Worm (Caenorhabditis elegans): Measurements from ENCODE around the gene T01H10.11.

Gene T01H10.11

DNA sequence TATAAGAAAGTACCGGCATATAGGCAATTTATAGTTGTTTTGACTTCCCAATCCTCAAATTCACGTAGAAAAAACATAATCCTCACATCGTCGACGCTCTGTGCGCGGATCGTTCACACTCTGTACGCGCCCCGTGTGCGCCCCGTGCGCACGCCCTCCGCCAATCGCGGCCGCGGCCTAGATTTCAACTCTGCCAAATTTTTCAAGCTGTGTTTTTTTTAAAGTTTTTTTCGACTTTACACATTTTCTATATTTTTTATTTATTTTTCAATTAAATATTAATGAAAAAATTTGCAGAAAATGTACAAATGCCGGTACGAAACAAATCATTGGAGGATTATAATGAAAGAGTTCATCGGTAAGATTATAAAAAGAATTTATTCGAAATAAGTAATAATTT, at the start of gene T01H10.11:
Gene T01H10.11, plus strand, starts transcription at position 301 of the 400 bp plus-strand sequence.
- no peak for TF ChIP-seq ceh-14 (tag; optimal IDR thresholded peaks at IDR 0.05)
- no peak for TF ChIP-seq eyg-1 (tag; optimal IDR thresholded peaks at IDR 0.05)
- TF ChIP-seq C38D4.7 (GFP tag; optimal IDR thresholded peaks at IDR 0.05) = no peak

DNA sequence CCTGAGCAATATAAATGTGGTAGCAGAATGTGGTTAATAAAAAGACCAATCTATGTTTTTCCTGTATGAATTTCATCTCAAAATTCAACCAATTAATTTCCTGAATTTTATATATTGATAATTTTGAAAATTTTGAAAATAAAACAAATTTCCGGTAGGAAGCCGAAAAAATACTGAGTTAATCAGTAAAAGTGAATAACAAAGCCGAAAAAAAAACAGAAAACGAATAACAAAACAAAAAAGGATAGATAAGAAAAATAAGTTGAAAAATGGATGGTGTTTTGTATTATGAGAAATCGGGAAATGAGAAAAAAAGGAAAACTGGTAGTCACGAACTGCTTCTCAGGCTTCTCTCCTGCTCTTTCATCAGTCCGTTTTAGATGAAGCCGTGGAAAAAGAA, 49.5 kb upstream of the T01H10.11 start, which contains the start of gene tmem-145:
Gene tmem-145, minus strand, starts transcription at position 101 of the 400 bp plus-strand sequence.
- TF ChIP-seq madf-2 (tag; optimal IDR thresholded peaks at IDR 0.05) (no peak), tbx-2 (tag; optimal IDR thresholded peaks at IDR 0.05) (no peak), ttx-3 (tag; optimal IDR thresholded peaks at IDR 0.05) (no peak)

DNA sequence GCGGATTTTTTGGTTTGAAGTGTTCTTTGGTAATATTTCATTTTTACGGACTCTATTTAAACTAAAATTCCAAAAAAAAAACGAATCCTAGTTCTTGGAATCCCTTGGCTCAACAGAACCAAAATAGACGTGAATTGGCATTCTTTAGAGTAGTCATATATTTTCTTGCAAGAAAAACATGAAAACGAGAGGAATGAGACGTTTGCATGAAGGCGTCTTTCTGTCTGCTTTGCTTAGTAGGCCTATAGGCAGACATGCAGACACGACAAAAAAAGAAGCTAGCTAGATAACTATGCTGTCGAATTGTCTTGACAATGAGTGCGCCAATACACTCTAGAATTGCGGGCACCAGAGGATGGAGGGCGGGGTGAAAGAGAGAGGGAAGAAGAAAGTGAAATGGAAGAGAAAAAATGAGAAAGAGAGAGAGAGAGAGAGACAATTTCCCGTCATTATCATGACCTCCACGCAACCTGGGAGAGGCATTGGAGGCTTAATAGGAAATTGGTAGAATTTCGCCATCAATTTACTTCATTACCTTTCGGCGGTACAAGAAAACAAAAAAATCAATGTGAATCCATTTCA, 42.6 kb upstream of the T01H10.11 start:
- TF ChIP-seq nfya-1 (tag; optimal IDR thresholded peaks at IDR 0.05) (peak; percentile 3), dmd-4 (tag; optimal IDR thresholded peaks at IDR 0.05; ENCODE audit: borderline replicate concordance) (no peak), lin-11 (tag; optimal IDR thresholded peaks at IDR 0.05) (no peak), fkh-10 (GFP tag; optimal IDR thresholded peaks at IDR 0.05) (no peak), ceh-31 (tag; optimal IDR thresholded peaks at IDR 0.05) (peak; percentile 40), hlh-15 (tag; optimal IDR thresholded peaks at IDR 0.05) (no peak)

DNA sequence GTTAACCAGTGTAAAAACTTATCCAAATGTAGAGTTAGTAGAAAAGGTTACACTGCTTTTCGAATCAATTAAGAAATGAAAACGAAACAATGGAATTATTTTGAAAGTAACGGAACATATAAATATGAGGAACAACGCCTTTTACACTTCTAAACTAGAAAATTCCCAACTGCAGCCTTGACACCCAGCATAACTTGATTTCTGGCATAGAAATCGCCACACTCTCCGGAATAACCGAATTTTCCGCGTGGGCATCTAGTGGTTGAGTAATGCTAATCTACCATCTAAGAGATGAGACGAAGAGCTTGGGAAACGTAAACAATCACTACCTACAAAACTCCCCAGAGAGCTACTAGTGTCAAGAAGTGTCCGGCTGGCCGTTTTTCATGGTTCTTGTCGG, 42.0 kb upstream of the T01H10.11 start:
- TF ChIP-seq unc-42 (tag; optimal IDR thresholded peaks at IDR 0.05) = peak; percentile 66
- no peak for TF ChIP-seq sdc-2 (tag; optimal IDR thresholded peaks at IDR 0.05)

DNA sequence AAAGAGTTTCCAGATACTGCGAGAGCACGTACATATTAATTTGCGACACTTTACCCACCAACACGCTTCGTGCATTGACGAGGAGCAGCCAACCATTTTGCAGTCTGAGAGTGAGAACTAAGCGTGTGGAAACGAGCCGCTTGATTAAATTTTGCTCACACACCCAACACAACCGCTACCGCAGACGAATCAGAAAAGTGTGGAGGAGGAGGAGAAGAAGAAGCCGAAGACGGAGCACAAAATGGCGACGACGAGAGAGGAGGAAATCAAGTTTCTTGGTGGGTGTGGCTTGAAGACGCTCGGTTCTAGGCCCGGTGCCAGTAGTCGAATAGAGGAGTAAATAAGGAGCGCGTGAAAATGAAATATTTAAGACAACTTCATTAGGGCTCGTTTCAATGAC, 40.4 kb upstream of the T01H10.11 start:
- TF ChIP-seq C38D4.7 (GFP tag; optimal IDR thresholded peaks at IDR 0.05) (no peak), C08G9.2 (tag; optimal IDR thresholded peaks at IDR 0.05) (no peak), elt-4 (tag; optimal IDR thresholded peaks at IDR 0.05) (peak; percentile 23), nfya-1 (tag; optimal IDR thresholded peaks at IDR 0.05) (peak; percentile 50), ceh-31 (tag; optimal IDR thresholded peaks at IDR 0.05) (peak; percentile 40), pha-4 (tag; optimal IDR thresholded peaks at IDR 0.05) (no peak), unc-42 (tag; optimal IDR thresholded peaks at IDR 0.05) (peak; percentile 99), ets-4 (tag; optimal IDR thresholded peaks at IDR 0.05) (no peak), ceh-14 (tag; optimal IDR thresholded peaks at IDR 0.05) (peak; percentile 86), pag-3 (tag; optimal IDR thresholded peaks at IDR 0.05; ENCODE audit: borderline replicate concordance) (no peak), npax-4 (tag; optimal IDR thresholded peaks at IDR 0.05) (no peak)

ce11 chrX:12086297-12086696, 37.0 kb upstream of the T01H10.11 start:
- TF ChIP-seq npax-4 (tag; optimal IDR thresholded peaks at IDR 0.05) (no peak), unc-55 (GFP tag; optimal IDR thresholded peaks at IDR 0.05) (no peak), ceh-34 (tag; optimal IDR thresholded peaks at IDR 0.05) (peak; percentile 4), Y22D7AL.16 (tag; optimal IDR thresholded peaks at IDR 0.05) (no peak), ceh-19 (GFP tag; optimal IDR thresholded peaks at IDR 0.05) (no peak), nhr-11 (tag; optimal IDR thresholded peaks at IDR 0.05) (no peak), pax-1 (tag; optimal IDR thresholded peaks at IDR 0.05) (no peak), hlh-30 (tag; optimal IDR thresholded peaks at IDR 0.05; ENCODE audit: insufficient read depth) (no peak), ztf-16 (tag; optimal IDR thresholded peaks at IDR 0.05) (no peak), elt-4 (tag; optimal IDR thresholded peaks at IDR 0.05) (peak; percentile 78), tbx-7 (tag; optimal IDR thresholded peaks at IDR 0.05) (no peak), unc-86 (tag; optimal IDR thresholded peaks at IDR 0.05) (no peak), ets-4 (tag; optimal IDR thresholded peaks at IDR 0.05) (no peak), ttx-3 (tag; optimal IDR thresholded peaks at IDR 0.05) (no peak), fkh-6 (tag; optimal IDR thresholded peaks at IDR 0.05) (no peak), nfya-1 (tag; optimal IDR thresholded peaks at IDR 0.05) (peak; percentile 15), ceh-30 (tag; optimal IDR thresholded peaks at IDR 0.05) (no peak), ceh-31 (tag; optimal IDR thresholded peaks at IDR 0.05) (peak; percentile 61), pat-9 (tag; optimal IDR thresholded peaks at IDR 0.05) (no peak), zip-5 (tag; optimal IDR thresholded peaks at IDR 0.05) (no peak), ahr-1 (tag; optimal IDR thresholded peaks at IDR 0.05) (no peak), unc-42 (tag; optimal IDR thresholded peaks at IDR 0.05) (no peak), ceh-24 (tag; optimal IDR thresholded peaks at IDR 0.05) (no peak), T23F11.4 (GFP tag; optimal IDR thresholded peaks at IDR 0.05) (no peak), dmd-4 (tag; optimal IDR thresholded peaks at IDR 0.05; ENCODE audit: borderline replicate concordance) (no peak), lin-11 (tag; optimal IDR thresholded peaks at IDR 0.05) (no peak), elt-2 (tag; optimal IDR thresholded peaks at IDR 0.05) (no peak), ceh-6 (GFP tag; optimal IDR thresholded peaks at IDR 0.05) (peak; percentile 4), ceh-14 (tag; optimal IDR thresholded peaks at IDR 0.05) (no peak), C08G9.2 (tag; optimal IDR thresholded peaks at IDR 0.05) (peak; percentile 19), madf-2 (tag; optimal IDR thresholded peaks at IDR 0.05) (no peak)

Measured in whole organism, late embryonic.